Fruit fly (Drosophila melanogaster) whole organism, embryonic: ENCODE measurements around the gene mRpL20.

Experiments
- B-H2 ChIP-seq: fragments of 200-800 bp; sonication (Bioruptor generic); optimal IDR thresholded peaks from 2 replicates; lab custom pipeline; 2018; ENCODE audit warnings: missing biosample characterization, mild to moderate bottlenecking, missing genetic modification characterization
- CG1024 ChIP-seq: fragments of 200-800 bp; sonication (Bioruptor generic); IDR thresholded peaks from 2 replicates; pipeline ENCODE4 v1.3.6; 2022; ENCODE audit warnings: missing biosample characterization, missing genetic modification characterization
- CG11085 ChIP-seq: fragments of 200-800 bp; sonication (Bioruptor generic); IDR thresholded peaks from 2 replicates; pipeline ENCODE4 v1.3.6; 2022; ENCODE audit warnings: missing biosample characterization, missing genetic modification characterization
- CG1233 ChIP-seq: fragments of 200-800 bp; sonication (Bioruptor generic); optimal IDR thresholded peaks from 4 replicates; lab custom pipeline; 2018; ENCODE audit warnings: missing biosample characterization, mild to moderate bottlenecking, missing genetic modification characterization
- CG14667 ChIP-seq: fragments of 200-800 bp; sonication (Bioruptor generic); IDR thresholded peaks from 2 replicates; pipeline ENCODE4 v1.3.6; 2022; ENCODE audit warnings: missing biosample characterization, missing genetic modification characterization
- CG15514 ChIP-seq: fragments of 200-800 bp; sonication (Bioruptor generic); optimal IDR thresholded peaks from 3 replicates; lab custom pipeline; 2017; ENCODE audit warnings: missing biosample characterization, missing genetic modification characterization, mild to moderate bottlenecking, moderate library complexity, missing genetic modification reagents
- CG15601 ChIP-seq: fragments of 200-800 bp; sonication (Bioruptor generic); optimal IDR thresholded peaks from 3 replicates; lab custom pipeline; 2019; ENCODE audit warnings: missing biosample characterization, mild to moderate bottlenecking, missing genetic modification characterization, moderate library complexity
- CG1602 ChIP-seq: fragments of 200-800 bp; sonication (Bioruptor generic); optimal IDR thresholded peaks from 3 replicates; lab custom pipeline; 2016; ENCODE audit warnings: missing biosample characterization, missing genetic modification characterization
- CG17385 ChIP-seq: fragments of 200-800 bp; sonication (Bioruptor generic); optimal IDR thresholded peaks from 3 replicates; lab custom pipeline; 2018; ENCODE audit warnings: missing biosample characterization, mild to moderate bottlenecking, missing genetic modification characterization
- CG2120 ChIP-seq: fragments of 200-800 bp; sonication (Bioruptor generic); optimal IDR thresholded peaks from 3 replicates; lab custom pipeline; 2016; ENCODE audit warnings: missing biosample characterization, missing genetic modification characterization
- CG2199 ChIP-seq: fragments of 200-800 bp; sonication (Bioruptor generic); IDR thresholded peaks from 3 replicates; pipeline ENCODE4 v1.3.6; 2022; ENCODE audit warnings: missing biosample characterization, missing genetic modification characterization
- CG30431 ChIP-seq: fragments of 200-800 bp; sonication (Bioruptor generic); optimal IDR thresholded peaks from 2 replicates; lab custom pipeline; 2017; ENCODE audit warnings: missing biosample characterization, missing genetic modification characterization
- CG3281 ChIP-seq: fragments of 200-800 bp; sonication (Bioruptor generic); optimal IDR thresholded peaks from 3 replicates; lab custom pipeline; 2017; ENCODE audit warnings: missing biosample characterization, mild to moderate bottlenecking, missing genetic modification characterization
- CG4328 ChIP-seq: fragments of 200-800 bp; sonication (Bioruptor generic); optimal IDR thresholded peaks from 3 replicates; lab custom pipeline; 2017; ENCODE audit warnings: missing biosample characterization, missing genetic modification reagents, missing genetic modification characterization
- CG5180 ChIP-seq: fragments of 200-800 bp; sonication (Bioruptor generic); optimal IDR thresholded peaks from 3 replicates; lab custom pipeline; 2017; ENCODE audit warnings: missing biosample characterization, missing genetic modification characterization, mild to moderate bottlenecking, moderate library complexity, missing genetic modification reagents
- CG7928 ChIP-seq: fragments of 200-800 bp; sonication (Bioruptor generic); optimal IDR thresholded peaks from 2 replicates; lab custom pipeline; 2017; ENCODE audit warnings: missing biosample characterization, mild to moderate bottlenecking, missing genetic modification characterization
- D ChIP-seq, 2 experiments: fragments of 200-800 bp in 1 of 2; fragments of >200 bp in 1 of 2; sonication (Bioruptor generic) in 1 of 2; optimal IDR thresholded peaks; 2 replicates in 1 of 2; 3 replicates in 1 of 2; lab custom pipeline; 2017; ENCODE audit warnings: mild to moderate bottlenecking in 1 of 2, missing biosample characterization in 1 of 2, missing genetic modification characterization in 1 of 2, missing genetic modification reagents in 1 of 2
- ERR ChIP-seq: fragments of 200-800 bp; sonication (Bioruptor generic); optimal IDR thresholded peaks from 2 replicates; lab custom pipeline; 2016; ENCODE audit warnings: missing biosample characterization, missing genetic modification characterization
- Ets65A ChIP-seq: fragments of 200-800 bp; sonication (Bioruptor generic); peaks from one replicate; lab custom pipeline; 2016; ENCODE audit warnings: missing biosample characterization, missing genetic modification characterization
- Fer1 ChIP-seq: fragments of 200-800 bp; sonication (Bioruptor generic); optimal IDR thresholded peaks from 2 replicates; lab custom pipeline; 2017; ENCODE audit warnings: missing biosample characterization, mild to moderate bottlenecking, missing genetic modification characterization
- Gsc ChIP-seq: fragments of 200-800 bp; sonication (Bioruptor generic); IDR thresholded peaks from 2 replicates; pipeline ENCODE4 v1.3.6; 2022; ENCODE audit warnings: missing biosample characterization, missing genetic modification characterization
- HmgZ ChIP-seq: fragments of 200-800 bp; sonication (Bioruptor generic); optimal IDR thresholded peaks from 2 replicates; lab custom pipeline; 2018; ENCODE audit warnings: missing biosample characterization, mild to moderate bottlenecking, missing genetic modification characterization
- Hsf ChIP-seq: fragments of 200-800 bp; sonication (Bioruptor generic); optimal IDR thresholded peaks from 3 replicates; lab custom pipeline; 2016; ENCODE audit warnings: missing biosample characterization, missing genetic modification characterization
- Mad ChIP-seq: fragments of 200-800 bp; sonication (Bioruptor generic); optimal IDR thresholded peaks from 2 replicates; lab custom pipeline; 2016; ENCODE audit warnings: missing biosample characterization, missing genetic modification characterization
- Myb ChIP-seq: fragments of 200-800 bp; sonication (Bioruptor generic); optimal IDR thresholded peaks from 2 replicates; lab custom pipeline; 2016; ENCODE audit warnings: missing biosample characterization, missing genetic modification characterization
- NC2β ChIP-seq: fragments of 200-800 bp; sonication (Bioruptor generic); optimal IDR thresholded peaks from 2 replicates; lab custom pipeline; 2016; ENCODE audit warnings: missing biosample characterization, missing genetic modification characterization
- Nf-YC ChIP-seq: fragments of 200-800 bp; optimal IDR thresholded peaks from 3 replicates; lab custom pipeline; 2019; ENCODE audit warnings: missing biosample characterization, mild to moderate bottlenecking, missing genetic modification characterization, moderate library complexity
- Six4 ChIP-seq: fragments of 200-800 bp; sonication (Bioruptor generic); optimal IDR thresholded peaks from 2 replicates; lab custom pipeline; 2016; ENCODE audit warnings: missing biosample characterization, missing genetic modification characterization
- Sox102F ChIP-seq: fragments of 200-800 bp; sonication (Bioruptor generic); optimal IDR thresholded peaks from 2 replicates; lab custom pipeline; 2018; ENCODE audit warnings: missing biosample characterization, mild to moderate bottlenecking, missing genetic modification characterization, moderate library complexity
- Ssrp ChIP-seq: fragments of 200-800 bp; sonication (Bioruptor generic); optimal IDR thresholded peaks from 2 replicates; lab custom pipeline; 2018; ENCODE audit warnings: missing biosample characterization, mild to moderate bottlenecking, missing genetic modification characterization, moderate library complexity
- ase ChIP-seq: fragments of 200-800 bp; sonication (Bioruptor generic); IDR thresholded peaks from 3 replicates; pipeline ENCODE4 v1.3.6; 2022; ENCODE audit warnings: missing biosample characterization, missing genetic modification characterization
- chif ChIP-seq, 2 experiments: fragments of 200-800 bp; sonication (Bioruptor generic); optimal IDR thresholded peaks; 3 replicates each; lab custom pipeline; 2016; ENCODE audit warnings: missing biosample characterization in 2 of 2, missing genetic modification characterization in 2 of 2
- dati ChIP-seq: fragments of 200-800 bp; sonication (Bioruptor generic); IDR thresholded peaks from 2 replicates; pipeline ENCODE4 v1.3.6; 2022; ENCODE audit warnings: missing biosample characterization, missing genetic modification characterization
- dm ChIP-seq: fragments of 200-800 bp; sonication (Bioruptor generic); optimal IDR thresholded peaks from 3 replicates; lab custom pipeline; 2016; ENCODE audit warnings: missing biosample characterization, missing genetic modification characterization
- gem ChIP-seq: fragments of 200-800 bp; sonication (Bioruptor generic); optimal IDR thresholded peaks from 2 replicates; lab custom pipeline; 2019; ENCODE audit warnings: missing biosample characterization, mild to moderate bottlenecking, missing genetic modification characterization, moderate library complexity
- grn ChIP-seq: fragments of 200-800 bp; sonication (Bioruptor generic); optimal IDR thresholded peaks from 3 replicates; lab custom pipeline; 2017; ENCODE audit warnings: missing biosample characterization, missing genetic modification characterization
- ham ChIP-seq: fragments of 200-800 bp; sonication (Bioruptor generic); IDR thresholded peaks from 2 replicates; pipeline ENCODE4 v1.3.6; 2022; ENCODE audit warnings: missing biosample characterization, missing genetic modification characterization
- ind ChIP-seq: fragments of 200-800 bp; sonication (Bioruptor generic); optimal IDR thresholded peaks from 3 replicates; lab custom pipeline; 2016; ENCODE audit warnings: missing biosample characterization, missing genetic modification characterization
- jumu ChIP-seq: fragments of 200-800 bp; sonication (Bioruptor generic); optimal IDR thresholded peaks from 3 replicates; lab custom pipeline; 2016; ENCODE audit warnings: missing biosample characterization, missing genetic modification characterization
- lilli ChIP-seq: fragments of 200-800 bp; sonication (Bioruptor generic); optimal IDR thresholded peaks from 3 replicates; lab custom pipeline; 2016; ENCODE audit warnings: missing biosample characterization, missing genetic modification characterization
- lola ChIP-seq, 3 experiments: fragments of >200 bp in 2 of 3; fragments of 200-800 bp in 1 of 3; sonication (Bioruptor generic) in 1 of 3; optimal IDR thresholded peaks; 2 replicates each; lab custom pipeline; 2017 to 2019; ENCODE audit warnings: missing biosample characterization in 3 of 3, missing genetic modification characterization in 3 of 3, mild to moderate bottlenecking in 1 of 3, moderate library complexity in 1 of 3
- nmo ChIP-seq: fragments of 200-800 bp; sonication (Bioruptor generic); optimal IDR thresholded peaks from 2 replicates; lab custom pipeline; 2018; ENCODE audit warnings: missing biosample characterization, mild to moderate bottlenecking, missing genetic modification characterization, moderate library complexity
- phol ChIP-seq: fragments of 200-800 bp; sonication (Bioruptor generic); optimal IDR thresholded peaks from 3 replicates; lab custom pipeline; 2018; ENCODE audit warnings: missing biosample characterization, mild to moderate bottlenecking, missing genetic modification characterization, moderate library complexity
- pnt ChIP-seq: fragments of 200-800 bp; sonication (Bioruptor generic); optimal IDR thresholded peaks from 3 replicates; lab custom pipeline; 2016; ENCODE audit warnings: missing biosample characterization, missing genetic modification characterization
- row ChIP-seq: fragments of 200-800 bp; sonication (Bioruptor generic); IDR thresholded peaks from 3 replicates; pipeline ENCODE4 v1.3.6; 2022; ENCODE audit warnings: missing biosample characterization, missing genetic modification characterization
- sna ChIP-seq: fragments of 200-800 bp; sonication (Bioruptor generic); IDR thresholded peaks from 2 replicates; pipeline ENCODE4 v1.3.6; 2022; ENCODE audit warnings: missing biosample characterization, missing genetic modification characterization; ENCODE audit not compliant: partially characterized antibody
- tna ChIP-seq: fragments of 200-800 bp; sonication (Bioruptor generic); IDR thresholded peaks from 2 replicates; pipeline ENCODE4 v1.3.6; 2022; ENCODE audit warnings: missing biosample characterization, missing genetic modification characterization; ENCODE audit not compliant: partially characterized antibody
- zen ChIP-seq: fragments of 200-800 bp; sonication (Bioruptor generic); optimal IDR thresholded peaks from 3 replicates; lab custom pipeline; 2018; ENCODE audit warnings: missing biosample characterization, mild to moderate bottlenecking, missing genetic modification characterization, moderate library complexity
- zf30C ChIP-seq: fragments of 200-800 bp; sonication (Bioruptor generic); optimal IDR thresholded peaks from 3 replicates; lab custom pipeline; 2018; ENCODE audit warnings: missing biosample characterization, mild to moderate bottlenecking, missing genetic modification characterization
- zfh1 ChIP-seq: fragments of 200-800 bp; sonication (Bioruptor generic); IDR thresholded peaks from 3 replicates; pipeline ENCODE4 v1.3.6; 2022; ENCODE audit warnings: missing biosample characterization, missing genetic modification characterization

The mRpL20 gene

DNA sequence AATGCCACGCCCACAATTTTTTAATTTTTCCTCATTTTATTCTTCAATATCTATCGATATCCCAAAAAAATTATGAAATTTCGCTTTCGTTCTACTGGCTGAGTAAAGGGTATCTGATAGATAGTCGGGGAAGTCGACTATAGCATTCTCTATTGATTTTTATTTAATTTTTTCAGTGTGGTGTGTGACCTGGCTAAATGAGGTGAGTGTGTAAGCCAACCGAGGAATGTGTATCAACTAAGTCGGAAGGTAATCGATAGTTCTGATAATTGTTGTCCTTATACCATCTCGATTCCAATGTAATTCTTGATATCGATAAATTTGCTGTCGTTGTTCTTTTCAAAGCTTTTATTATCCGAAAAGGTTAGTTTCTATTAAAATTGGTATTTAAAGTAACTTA, 11.2 kb downstream of the mRpL20 start, which contains the start of gene CG11263 (continued):
- TF ChIP-seq CG30431 (GFP tag; lab: Kevin White, UChicago) (peak; percentile 7), gem (tag; lab: Kevin White, UChicago) (peak; percentile 64), zen (tag; lab: Kevin White, UChicago) (no peak), lola (GFP tag; optimal IDR thresholded peaks at IDR 0.05; lab: Kevin White, UChicago) (no peak), CG7928 (GFP tag; lab: Kevin White, UChicago) (no peak), Ets65A (peak; percentile 96), CG1602 (GFP tag; lab: Kevin White, UChicago) (peak; percentile 1), HmgZ (tag; lab: Kevin White, UChicago) (peak; percentile 7), CG3281 (GFP tag; lab: Kevin White, UChicago) (peak; percentile 28), Six4 (GFP tag; lab: Kevin White, UChicago) (peak; percentile 6), CG5180 (GFP tag; lab: Kevin White, UChicago) (no peak), CG11085 (GFP tag; lab: Robert Waterston, UW) (no peak), ase (GFP tag; lab: Robert Waterston, UW) (peak; percentile 35; the same call in 1 of the 3 replicates), NC2β (GFP tag; lab: Kevin White, UChicago) (peak; percentile 46), ham (GFP tag; lab: Robert Waterston, UW) (no peak), CG1024 (no peak), row (GFP tag; lab: Robert Waterston, UW) (peak; percentile 62), chif (GFP tag; optimal IDR thresholded peaks at IDR 0.05; lab: Kevin White, UChicago) (peak; percentile 47 to 49), CG4328 (GFP tag; lab: Kevin White, UChicago) (no peak), zfh1 (GFP tag; lab: Robert Waterston, UW) (peak; percentile 73; the same call in 2 of the 3 replicates), CG15514 (peak; percentile 69), Ssrp (tag; lab: Kevin White, UChicago) (peak; percentile 13), lilli (GFP tag; lab: Kevin White, UChicago) (peak; percentile 74), D (optimal IDR thresholded peaks at IDR 0.05; lab: Kevin White, UChicago) (no peak), D (GFP tag; optimal IDR thresholded peaks at IDR 0.05; lab: Kevin White, UChicago) (peak; percentile 24), sna (no peak; the same call in none of the 2 replicates), pnt (GFP tag; lab: Kevin White, UChicago) (peak; percentile 12), grn (GFP tag; lab: Kevin White, UChicago) (no peak), CG2199 (GFP tag; lab: Robert Waterston, UW) (peak; percentile 48; the same call in 1 of the 3 replicates), Hsf (GFP tag; lab: Kevin White, UChicago) (peak; percentile 70), ERR (GFP tag; lab: Kevin White, UChicago) (no peak), jumu (peak; percentile 34), phol (tag; lab: Kevin White, UChicago) (peak; percentile 56), ind (GFP tag; lab: Kevin White, UChicago) (peak; percentile 43), CG17385 (GFP tag; lab: Kevin White, UChicago) (no peak), CG2120 (GFP tag; lab: Kevin White, UChicago) (peak; percentile 74), Mad (GFP tag; lab: Kevin White, UChicago) (peak; percentile 19), zf30C (peak; percentile 90), CG1233 (GFP tag; lab: Kevin White, UChicago) (no peak), Nf-YC (tag; lab: Kevin White, UChicago) (no peak), dati (GFP tag; lab: Robert Waterston, UW) (no peak), nmo (GFP tag; lab: Kevin White, UChicago) (peak; percentile 46), B-H2 (GFP tag; lab: Kevin White, UChicago) (peak; percentile 4), Gsc (GFP tag; lab: Robert Waterston, UW) (no peak), CG14667 (GFP tag; lab: Robert Waterston, UW) (peak; percentile 35; the same call in 1 of the 2 replicates), Sox102F (GFP tag; lab: Kevin White, UChicago) (peak; percentile 46), Myb (GFP tag; lab: Kevin White, UChicago) (peak; percentile 79), dm (peak; percentile 54), Fer1 (GFP tag; lab: Kevin White, UChicago) (peak; percentile 35), tna (GFP tag; lab: Robert Waterston, UW) (no peak; the same call in 1 of the 2 replicates), CG15601 (tag; lab: Kevin White, UChicago) (peak; percentile 21)
